Worm (Caenorhabditis elegans) whole organism, L1 larva: ENCODE data around the gene T25E4.2.

Experiments used
- F16B12.6 ChIP-seq: fragments of 150-350 bp; optimal IDR thresholded peaks from 2 replicates; lab custom pipeline; 2014; ENCODE audit warnings: missing biosample characterization, missing genetic modification characterization
- Y116A8C.19 ChIP-seq: sonication (generic microtip); optimal IDR thresholded peaks from 2 replicates; lab custom pipeline; 2016; ENCODE audit warnings: missing compliant biosample characterization, missing genetic modification characterization, borderline replicate concordance
- alr-1 ChIP-seq: fragments of 200-800 bp; sonication (Bioruptor generic); optimal IDR thresholded peaks from 2 replicates; lab custom pipeline; 2018; ENCODE audit warnings: borderline replicate concordance, mild to moderate bottlenecking, missing genetic modification characterization, missing compliant biosample characterization
- blmp-1 ChIP-seq: fragments of 150-350 bp; optimal IDR thresholded peaks from 2 replicates; lab custom pipeline; 2014; ENCODE audit warnings: missing biosample characterization, missing genetic modification characterization
- ceh-82 ChIP-seq, 3 experiments: fragments of 150-350 bp in 1 of 3; sonication (generic microtip) in 2 of 3; optimal IDR thresholded peaks; 2 replicates each; lab custom pipeline; 2014 to 2017; ENCODE audit warnings: missing biosample characterization in 3 of 3, missing genetic modification characterization in 3 of 3
- ceh-88 ChIP-seq: fragments of 200-800 bp; sonication (Bioruptor generic); IDR thresholded peaks from 2 replicates; pipeline ENCODE4 v1.3.6; 2022; ENCODE audit warnings: missing genetic modification characterization, missing compliant biosample characterization
- ceh-90 ChIP-seq: sonication (generic microtip); optimal IDR thresholded peaks from 2 replicates; lab custom pipeline; 2016; ENCODE audit warnings: missing genetic modification characterization, missing compliant biosample characterization
- ces-1 ChIP-seq: fragments of 150-350 bp; optimal IDR thresholded peaks from 2 replicates; lab custom pipeline; 2014; ENCODE audit warnings: missing biosample characterization, missing genetic modification reagents, missing genetic modification characterization
- efl-1 ChIP-seq, 4 experiments: fragments of 150-350 bp; optimal IDR thresholded peaks in 3 of 4; peaks in 1 of 4; 1 replicate in 1 of 4; 2 replicates in 3 of 4; lab custom pipeline; 2014; ENCODE audit warnings: missing biosample characterization in 2 of 4, missing genetic modification characterization in 2 of 4, missing genetic modification reagents in 2 of 4
- efl-3 ChIP-seq: fragments of 200-800 bp; sonication (Bioruptor generic); optimal IDR thresholded peaks from 2 replicates; lab custom pipeline; 2018; ENCODE audit warnings: mild to moderate bottlenecking, missing genetic modification characterization, missing compliant biosample characterization
- egl-13 ChIP-seq: sonication (generic microtip); optimal IDR thresholded peaks from 2 replicates; lab custom pipeline; 2016; ENCODE audit warnings: missing genotype, missing genetic modification reagents, missing genetic modification characterization, missing compliant biosample characterization
- egl-27 ChIP-seq, 2 experiments: fragments of 150-350 bp in 1 of 2; sonication (generic microtip); optimal IDR thresholded peaks; 3 replicates each; lab custom pipeline; 2017 to 2018; ENCODE audit warnings: missing biosample characterization in 2 of 2, missing genetic modification characterization in 2 of 2, missing genetic modification reagents in 2 of 2
- elt-2 ChIP-seq: sonication (generic microtip); optimal IDR thresholded peaks from 2 replicates; lab custom pipeline; 2016; ENCODE audit warnings: missing genetic modification characterization, mild to moderate bottlenecking, inconsistent platforms, missing compliant biosample characterization, missing genetic modification reagents
- ets-5 ChIP-seq: fragments of 200-800 bp; sonication (Bioruptor generic); IDR thresholded peaks from 2 replicates; pipeline ENCODE4 v1.3.6; 2022; ENCODE audit warnings: missing genetic modification characterization, missing compliant biosample characterization
- fkh-10 ChIP-seq: sonication (generic microtip); optimal IDR thresholded peaks from 2 replicates; lab custom pipeline; 2017; ENCODE audit warnings: missing biosample characterization, missing genetic modification reagents, missing genetic modification characterization
- fkh-4 ChIP-seq: sonication (generic microtip); optimal IDR thresholded peaks from 2 replicates; lab custom pipeline; 2016; ENCODE audit warnings: missing compliant biosample characterization, missing genetic modification characterization, borderline replicate concordance
- fkh-8 ChIP-seq: sonication (generic microtip); optimal IDR thresholded peaks from 2 replicates; lab custom pipeline; 2016; ENCODE audit warnings: mild to moderate bottlenecking, missing genetic modification characterization, missing compliant biosample characterization
- fos-1 ChIP-seq: fragments of 150-350 bp; optimal IDR thresholded peaks from 2 replicates; lab custom pipeline; 2014; ENCODE audit warnings: missing biosample characterization, missing genetic modification characterization
- irx-1 ChIP-seq: sonication (generic microtip); optimal IDR thresholded peaks from 2 replicates; lab custom pipeline; 2016; ENCODE audit warnings: missing genetic modification characterization, missing compliant biosample characterization
- jun-1 ChIP-seq: fragments of 150-350 bp; optimal IDR thresholded peaks from 2 replicates; lab custom pipeline; 2014; ENCODE audit warnings: missing biosample characterization, missing genetic modification reagents, missing genetic modification characterization
- lin-15B ChIP-seq: fragments of 150-350 bp; sonication (generic microtip); optimal IDR thresholded peaks from 3 replicates; lab custom pipeline; 2014; ENCODE audit warnings: missing biosample characterization, missing genetic modification characterization
- lin-39 ChIP-seq: fragments of 150-350 bp; optimal IDR thresholded peaks from 2 replicates; lab custom pipeline; 2014; ENCODE audit warnings: missing biosample characterization, missing genetic modification reagents, missing genetic modification characterization
- mab-9 ChIP-seq: fragments of 200-800 bp; sonication (Bioruptor generic); IDR thresholded peaks from 2 replicates; pipeline ENCODE4 v1.3.6; 2022; ENCODE audit warnings: missing genetic modification reagents, missing genetic modification characterization, missing compliant biosample characterization
- mdl-1 ChIP-seq, 2 experiments: fragments of 150-350 bp; optimal IDR thresholded peaks; 2 replicates each; lab custom pipeline; 2014 to 2017; ENCODE audit warnings: missing biosample characterization in 2 of 2, missing genetic modification characterization in 2 of 2, inconsistent platforms in 1 of 2
- nhr-237 ChIP-seq: fragments of 150-350 bp; optimal IDR thresholded peaks from 2 replicates; lab custom pipeline; 2014; ENCODE audit warnings: missing biosample characterization, missing genetic modification characterization
- nhr-71 ChIP-seq: sonication (generic microtip); optimal IDR thresholded peaks from 2 replicates; lab custom pipeline; 2016; ENCODE audit warnings: mild to moderate bottlenecking, missing genetic modification characterization, moderate library complexity, missing compliant biosample characterization
- nhr-76 ChIP-seq: sonication (generic microtip); optimal IDR thresholded peaks from 2 replicates; lab custom pipeline; 2017; ENCODE audit warnings: missing biosample characterization, missing genetic modification characterization
- nhr-77 ChIP-seq: fragments of 150-350 bp; optimal IDR thresholded peaks from 2 replicates; lab custom pipeline; 2014; ENCODE audit warnings: missing biosample characterization, missing genetic modification characterization
- nhr-85 ChIP-seq: sonication (generic microtip); peaks from one replicate; lab custom pipeline; 2016; ENCODE audit warnings: missing genetic modification characterization, inconsistent platforms, missing compliant biosample characterization
- nhr-90 ChIP-seq: sonication (generic microtip); optimal IDR thresholded peaks from 2 replicates; lab custom pipeline; 2016; ENCODE audit warnings: mild to moderate bottlenecking, missing genetic modification characterization, missing compliant biosample characterization; ENCODE audit not compliant: poor library complexity
- pqm-1 ChIP-seq: sonication (generic microtip); optimal IDR thresholded peaks from 3 replicates; lab custom pipeline; 2017; ENCODE audit warnings: missing biosample characterization, missing genetic modification characterization
- snpc-4 ChIP-seq: fragments of 150-350 bp; optimal IDR thresholded peaks from 2 replicates; lab custom pipeline; 2014; ENCODE audit warnings: missing biosample characterization, missing genetic modification characterization
- snu-23 ChIP-seq: sonication (generic microtip); optimal IDR thresholded peaks from 2 replicates; lab custom pipeline; 2016; ENCODE audit warnings: missing genetic modification characterization, missing compliant biosample characterization
- sox-4 ChIP-seq: sonication (generic microtip); optimal IDR thresholded peaks from 2 replicates; lab custom pipeline; 2016; ENCODE audit warnings: missing genetic modification characterization, missing compliant biosample characterization
- sptf-1 ChIP-seq: fragments of 150-350 bp; optimal IDR thresholded peaks from 2 replicates; lab custom pipeline; 2014; ENCODE audit warnings: missing biosample characterization, missing genetic modification characterization
- swsn-7 ChIP-seq: sonication (generic microtip); optimal IDR thresholded peaks from 2 replicates; lab custom pipeline; 2016; ENCODE audit warnings: missing genetic modification characterization, missing compliant biosample characterization
- tbx-2 ChIP-seq: sonication (generic microtip); optimal IDR thresholded peaks from 2 replicates; lab custom pipeline; 2016; ENCODE audit warnings: missing genetic modification characterization, missing compliant biosample characterization
- tlp-1 ChIP-seq: fragments of 150-350 bp; optimal IDR thresholded peaks from 2 replicates; lab custom pipeline; 2014; ENCODE audit warnings: missing biosample characterization, missing genetic modification characterization
- unc-62 ChIP-seq: fragments of 150-350 bp; optimal IDR thresholded peaks from 2 replicates; lab custom pipeline; 2014; ENCODE audit warnings: missing biosample characterization, missing genetic modification reagents, missing genetic modification characterization
- vab-15 ChIP-seq: sonication (generic microtip); optimal IDR thresholded peaks from 2 replicates; lab custom pipeline; 2017; ENCODE audit warnings: missing genotype, mild to moderate bottlenecking, missing genetic modification characterization, missing compliant biosample characterization
- xbp-1 ChIP-seq: sonication (generic microtip); optimal IDR thresholded peaks from 2 replicates; lab custom pipeline; 2016; ENCODE audit warnings: missing genetic modification characterization, missing compliant biosample characterization
- ztf-11 ChIP-seq, 2 experiments: sonication (generic microtip); optimal IDR thresholded peaks; 2 replicates each; lab custom pipeline; 2016 to 2017; ENCODE audit warnings: missing genetic modification characterization in 2 of 2, missing biosample characterization in 1 of 2, missing compliant biosample characterization in 1 of 2
- ztf-4 ChIP-seq: fragments of 150-350 bp; optimal IDR thresholded peaks from 2 replicates; lab custom pipeline; 2014; ENCODE audit warnings: missing biosample characterization, missing genetic modification characterization

Gene T25E4.2

DNA sequence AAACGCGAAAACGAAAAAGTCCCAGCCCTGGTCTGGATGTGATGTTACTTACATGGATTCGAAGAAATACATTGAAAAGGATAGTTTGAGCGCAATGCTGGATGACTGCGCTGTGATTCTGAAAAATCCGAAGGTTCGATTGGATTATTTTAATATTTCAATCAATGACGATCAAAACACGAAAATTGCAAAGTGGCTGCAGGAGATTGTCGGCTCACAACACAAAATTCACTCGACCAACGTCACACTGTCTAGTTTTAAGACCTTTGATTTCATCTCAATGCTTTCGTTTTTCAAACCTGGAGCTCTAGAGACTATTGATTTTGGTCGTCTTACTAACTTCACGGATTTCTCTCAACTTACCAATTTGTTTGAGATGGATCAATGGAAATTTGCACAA is 30.7 kb downstream of the T25E4.2 start, which contains the start of gene C17C3.5:
TSS of gene C17C3.5 (plus strand) at position 301 of the 400 bp plus-strand sequence.
- no peak for TF ChIP-seq tbx-2 (tag; lab: Kevin White, UChicago)
- no peak for TF ChIP-seq ets-5 (GFP tag; lab: Robert Waterston, UW)
- TF ChIP-seq nhr-71 (tag; lab: Kevin White, UChicago) = no peak
- TF ChIP-seq jun-1 (tag; lab: Kevin White, UChicago) = no peak
- no peak for TF ChIP-seq sox-4 (tag; lab: Kevin White, UChicago)
- TF ChIP-seq efl-3 (GFP tag; lab: Kevin White, UChicago) = no peak
- no peak for TF ChIP-seq efl-1 (optimal IDR thresholded peaks at IDR 0.05; lab: Kevin White, UChicago)
- TF ChIP-seq efl-1 (GFP tag; optimal IDR thresholded peaks at IDR 0.05 in 1 of 2; lab: Kevin White, UChicago) = no peak
- no peak for TF ChIP-seq ceh-88 (GFP tag; lab: Robert Waterston, UW)
- TF ChIP-seq mab-9 (GFP tag; lab: Robert Waterston, UW) = no peak

DNA sequence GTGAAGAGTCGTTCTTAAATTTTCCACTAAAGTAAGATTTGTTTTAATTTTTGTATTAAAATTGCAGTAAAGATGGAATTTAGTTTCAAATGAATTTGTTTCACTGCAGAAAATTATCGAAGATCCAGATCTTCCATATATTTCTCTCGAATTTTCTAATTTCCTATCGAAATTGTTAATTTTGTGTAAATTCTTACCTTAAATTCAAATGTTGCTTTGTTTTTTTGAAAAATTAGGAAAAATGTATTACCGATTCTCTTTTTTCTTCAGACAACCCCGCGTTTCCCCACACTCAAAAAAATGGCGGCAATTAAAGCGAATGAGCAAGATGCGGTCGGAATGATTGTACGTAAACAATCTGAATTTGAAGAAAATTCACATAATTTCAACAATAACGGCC is 32.5 kb downstream of the T25E4.2 start, which contains the start of gene C17C3.6:
TSS of gene C17C3.6 (plus strand) at position 301 of the 400 bp plus-strand sequence.
- TF ChIP-seq ztf-11 (tag; optimal IDR thresholded peaks at IDR 0.05; lab: Kevin White, UChicago) (no peak), ztf-4 (tag; lab: Kevin White, UChicago) (no peak), fkh-8 (tag; lab: Kevin White, UChicago) (no peak), ceh-88 (GFP tag; lab: Robert Waterston, UW) (no peak), unc-62 (GFP tag; lab: Kevin White, UChicago) (no peak), lin-39 (tag; lab: Kevin White, UChicago) (no peak), Y116A8C.19 (no peak), efl-3 (GFP tag; lab: Kevin White, UChicago) (no peak), nhr-90 (tag; lab: Kevin White, UChicago) (no peak)

- peak; percentile 22 for TF ChIP-seq snu-23
- no peak for TF ChIP-seq ztf-11 (tag; optimal IDR thresholded peaks at IDR 0.05; lab: Kevin White, UChicago)
- TF ChIP-seq nhr-71 (tag; lab: Kevin White, UChicago) = peak; percentile 51
- no peak for TF ChIP-seq egl-13 (tag; lab: Kevin White, UChicago)
- no peak for TF ChIP-seq irx-1 (tag; lab: Kevin White, UChicago)
These were observed 34.7 kb downstream of the T25E4.2 start, which contains the start of gene acdh-2 for ce11 chrII:5547442-5547894. Gene acdh-2 (minus strand): TSS chrII:5547492.

DNA sequence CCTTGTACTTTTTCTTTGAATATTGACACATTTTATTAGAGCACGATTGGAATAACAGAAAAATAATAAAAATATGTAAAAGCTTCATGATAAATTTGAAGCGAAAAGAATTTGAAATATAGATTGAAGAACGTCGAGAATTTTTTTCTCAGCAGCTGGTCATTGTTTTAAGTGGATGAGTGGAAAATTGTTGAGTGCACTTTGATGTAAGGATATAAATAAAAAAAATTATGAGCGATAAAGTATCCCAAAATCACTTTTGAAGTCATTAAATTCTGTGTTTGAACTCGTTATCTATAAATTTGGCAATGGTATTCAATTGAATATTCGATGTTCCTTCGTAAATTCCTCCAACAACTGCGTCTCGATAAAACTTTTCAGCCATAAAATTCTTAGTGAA is 37.4 kb downstream of the T25E4.2 start, which contains the start of gene ins-13:
TSS of gene ins-13 (minus strand) at position 101 of the 400 bp plus-strand sequence.
- no peak for TF ChIP-seq nhr-77
- TF ChIP-seq efl-3 (GFP tag; lab: Kevin White, UChicago) = no peak
- no peak for TF ChIP-seq vab-15 (tag; lab: Kevin White, UChicago)
- TF ChIP-seq nhr-85 = no peak
- TF ChIP-seq mdl-1 (tag; optimal IDR thresholded peaks at IDR 0.05; lab: Kevin White, UChicago) = no peak
- TF ChIP-seq sptf-1 (tag; lab: Kevin White, UChicago) = no peak
- no peak for TF ChIP-seq fkh-4 (tag; lab: Kevin White, UChicago)
- TF ChIP-seq egl-27 (tag; optimal IDR thresholded peaks at IDR 0.05; lab: Kevin White, UChicago) = no peak
- no peak for TF ChIP-seq alr-1
- no peak for TF ChIP-seq tlp-1 (tag; lab: Kevin White, UChicago)
- TF ChIP-seq ztf-4 (tag; lab: Kevin White, UChicago) = no peak
- TF ChIP-seq blmp-1 (tag; lab: Kevin White, UChicago) = no peak
- TF ChIP-seq, all 84 proteins: peak for 0

DNA sequence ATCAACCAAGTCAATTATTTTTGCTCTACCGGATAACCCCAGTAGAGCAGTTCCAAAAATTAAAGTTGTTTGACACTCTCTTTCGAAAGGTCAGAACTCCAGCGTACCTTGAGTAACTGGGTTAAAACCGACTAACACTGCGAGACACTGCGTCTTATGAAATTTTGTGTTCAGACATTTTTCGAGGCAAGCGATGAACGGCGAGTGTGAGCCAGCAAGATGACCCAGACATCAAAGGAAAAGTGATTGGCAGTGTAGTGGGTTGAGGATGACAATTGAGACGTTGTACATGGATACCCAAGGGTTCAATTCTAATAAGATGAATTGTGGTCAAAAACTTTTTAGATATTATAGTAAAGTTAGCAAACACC is 38.1 kb downstream of the T25E4.2 start:
- no peak for TF ChIP-seq efl-3 (GFP tag; lab: Kevin White, UChicago)
- TF ChIP-seq ces-1 (GFP tag; lab: Kevin White, UChicago) = no peak
- peak; percentile 78 for TF ChIP-seq nhr-77
- peak; percentile 95 for TF ChIP-seq swsn-7 (tag; lab: Kevin White, UChicago)
- TF ChIP-seq xbp-1 (tag; lab: Kevin White, UChicago) = peak; percentile 27
- peak in 1 of 3 experiments; percentile 29 for TF ChIP-seq ceh-82 (tag; optimal IDR thresholded peaks at IDR 0.05; lab: Kevin White, UChicago)
- no peak for TF ChIP-seq blmp-1 (tag; lab: Kevin White, UChicago)
- TF ChIP-seq F16B12.6 = peak; percentile 24
- no peak for TF ChIP-seq fos-1 (tag; lab: Kevin White, UChicago)
- no peak for TF ChIP-seq pqm-1 (tag; lab: Kevin White, UChicago)
- TF ChIP-seq ets-5 (GFP tag; lab: Robert Waterston, UW) = no peak
- TF ChIP-seq egl-27 (tag; optimal IDR thresholded peaks at IDR 0.05; lab: Kevin White, UChicago) = no peak
- TF ChIP-seq unc-62 (GFP tag; lab: Kevin White, UChicago) = no peak
- TF ChIP-seq Y116A8C.19 = no peak
- peak; percentile 77 for TF ChIP-seq elt-2 (tag; lab: Kevin White, UChicago)
- TF ChIP-seq ceh-90 (tag; lab: Kevin White, UChicago) = no peak
- TF ChIP-seq snpc-4 (tag; lab: Kevin White, UChicago) = peak; percentile 98
- no peak for TF ChIP-seq nhr-237
- TF ChIP-seq nhr-76 = peak; percentile 9
- no peak for TF ChIP-seq fkh-10
- no peak for TF ChIP-seq sptf-1 (tag; lab: Kevin White, UChicago)
- no peak for TF ChIP-seq lin-15B
